Worm (Caenorhabditis elegans): ENCODE measurements around the gene C48B4.7.

Gene C48B4.7

ce11 chrIII:9559381-9559881 lies at the start of gene C48B4.7:
Gene C48B4.7, minus strand, starts transcription at chrIII:9559431.
- TF ChIP-seq peb-1 (tag; optimal IDR thresholded peaks at IDR 0.05): no peak
- TF ChIP-seq mdl-1 (tag; optimal IDR thresholded peaks at IDR 0.05): no peak
- TF ChIP-seq sma-3 (GFP tag; optimal IDR thresholded peaks at IDR 0.05): no peak
- TF ChIP-seq aly-2 (tag; optimal IDR thresholded peaks at IDR 0.05): no peak
- no peak for TF ChIP-seq crh-2 (tag; optimal IDR thresholded peaks at IDR 0.05)
- TF ChIP-seq nhr-10 (tag; optimal IDR thresholded peaks at IDR 0.05): no peak
- TF ChIP-seq ceh-82 (tag; optimal IDR thresholded peaks at IDR 0.05): no peak
- TF ChIP-seq nhr-6 (tag; optimal IDR thresholded peaks at IDR 0.05): no peak
- TF ChIP-seq F13H6.1 (tag; optimal IDR thresholded peaks at IDR 0.05): no peak
- no peak for TF ChIP-seq lin-39 (tag; optimal IDR thresholded peaks at IDR 0.05)
- no peak for TF ChIP-seq R02D3.7 (tag; optimal IDR thresholded peaks at IDR 0.05)
- no peak for TF ChIP-seq ztf-4 (tag; optimal IDR thresholded peaks at IDR 0.05)
- TF ChIP-seq snpc-4 (tag; optimal IDR thresholded peaks at IDR 0.05): no peak

ce11 chrIII:9608650-9609049 lies 49.4 kb upstream of the C48B4.7 start, which contains the start of gene clec-161:
Gene clec-161, minus strand, starts transcription at chrIII:9608750.
- TF ChIP-seq nhr-237 (tag; optimal IDR thresholded peaks at IDR 0.05): no peak
- no peak for TF ChIP-seq elt-1 (tag; optimal IDR thresholded peaks at IDR 0.05)

- no peak for TF ChIP-seq peb-1 (tag; optimal IDR thresholded peaks at IDR 0.05)
- no peak for TF ChIP-seq mbf-1 (tag; optimal IDR thresholded peaks at IDR 0.05)
- no peak for TF ChIP-seq nhr-25 (tag; optimal IDR thresholded peaks at IDR 0.05)
- no peak for TF ChIP-seq nhr-129 (tag; optimal IDR thresholded peaks at IDR 0.05)
- no peak for TF ChIP-seq sma-3 (GFP tag; optimal IDR thresholded peaks at IDR 0.05)
- no peak for TF ChIP-seq elt-3 (tag; optimal IDR thresholded peaks at IDR 0.05)
- no peak for TF ChIP-seq lin-39 (tag; optimal IDR thresholded peaks at IDR 0.05)
- no peak for TF ChIP-seq mdl-1 (tag; optimal IDR thresholded peaks at IDR 0.05)
- TF ChIP-seq snpc-4 (tag; optimal IDR thresholded peaks at IDR 0.05): no peak
- TF ChIP-seq Y55F3AM.14 (GFP tag; optimal IDR thresholded peaks at IDR 0.05): no peak
- TF ChIP-seq nhr-12 (tag; optimal IDR thresholded peaks at IDR 0.05): no peak
- no peak for TF ChIP-seq F13H6.1 (tag; optimal IDR thresholded peaks at IDR 0.05)
- no peak for TF ChIP-seq ztf-11 (tag; optimal IDR thresholded peaks at IDR 0.05)
- no peak for TF ChIP-seq unc-39 (tag; optimal IDR thresholded peaks at IDR 0.05)
- TF ChIP-seq skn-1 (tag; optimal IDR thresholded peaks at IDR 0.05): no peak
- no peak for TF ChIP-seq ZK546.5 (tag; optimal IDR thresholded peaks at IDR 0.05)
These were observed 41.4 kb upstream of the C48B4.7 start, which contains the start of gene F58A4.2 for ce11 chrIII:9600645-9601044. Gene F58A4.2, minus strand, starts transcription at chrIII:9600745.

ce11 chrIII:9598168-9598567 lies 38.9 kb upstream of the C48B4.7 start, which contains the start of gene F58A4.1:
Gene F58A4.1, plus strand, starts transcription at chrIII:9598468.
- no peak for TF ChIP-seq fos-1 (tag; optimal IDR thresholded peaks at IDR 0.05)
- TF ChIP-seq Y55F3AM.14 (GFP tag; optimal IDR thresholded peaks at IDR 0.05): no peak
- no peak for TF ChIP-seq unc-62 (GFP tag; optimal IDR thresholded peaks at IDR 0.05)

- TF ChIP-seq unc-55 (GFP tag; optimal IDR thresholded peaks at IDR 0.05) (no peak), lsy-2 (tag; optimal IDR thresholded peaks at IDR 0.05) (no peak), lin-39 (tag; optimal IDR thresholded peaks at IDR 0.05) (no peak), sem-4 (tag; optimal IDR thresholded peaks at IDR 0.05) (no peak), skn-1 (tag; optimal IDR thresholded peaks at IDR 0.05) (no peak), lin-11 (tag; optimal IDR thresholded peaks at IDR 0.05) (no peak), fos-1 (tag; optimal IDR thresholded peaks at IDR 0.05) (no peak), blmp-1 (tag; optimal IDR thresholded peaks at IDR 0.05; ENCODE audit: insufficient read depth) (no peak), R02D3.7 (tag; optimal IDR thresholded peaks at IDR 0.05) (no peak)
These were observed 37.8 kb upstream of the C48B4.7 start, which contains the start of gene C48B4.12 for ce11 chrIII:9597044-9597443. Gene C48B4.12, plus strand, starts transcription at chrIII:9597344.

- TF ChIP-seq R02D3.7 (tag; optimal IDR thresholded peaks at IDR 0.05): no peak
- TF ChIP-seq aly-2 (tag; optimal IDR thresholded peaks at IDR 0.05): no peak
- TF ChIP-seq mab-5 (tag; optimal IDR thresholded peaks at IDR 0.05): no peak
- TF ChIP-seq nhr-21 (tag; optimal IDR thresholded peaks at IDR 0.05): no peak
- no peak for TF ChIP-seq nhr-25 (tag; optimal IDR thresholded peaks at IDR 0.05)
- no peak for TF ChIP-seq ama-1 (optimal IDR thresholded peaks at IDR 0.05)
- no peak for TF ChIP-seq egl-27 (tag; optimal IDR thresholded peaks at IDR 0.05)
- no peak for TF ChIP-seq mbf-1 (tag; optimal IDR thresholded peaks at IDR 0.05)
- no peak for TF ChIP-seq nhr-12 (tag; optimal IDR thresholded peaks at IDR 0.05)
- no peak for TF ChIP-seq unc-55 (GFP tag; optimal IDR thresholded peaks at IDR 0.05)
- no peak for TF ChIP-seq ceh-16 (tag; optimal IDR thresholded peaks at IDR 0.05)
- no peak for TF ChIP-seq crh-2 (tag; optimal IDR thresholded peaks at IDR 0.05)
- TF ChIP-seq unc-62 (GFP tag; optimal IDR thresholded peaks at IDR 0.05): no peak
- no peak for TF ChIP-seq ZK546.5 (tag; optimal IDR thresholded peaks at IDR 0.05)
- no peak for TF ChIP-seq lin-13 (GFP tag; optimal IDR thresholded peaks at IDR 0.05)
- TF ChIP-seq lsy-2 (tag; optimal IDR thresholded peaks at IDR 0.05): no peak
- no peak for TF ChIP-seq lin-11 (tag; optimal IDR thresholded peaks at IDR 0.05)
These were observed 36.3 kb upstream of the C48B4.7 start, which contains the start of gene rom-2 for ce11 chrIII:9595563-9595962. Gene rom-2, minus strand, starts transcription at chrIII:9595663.
